Worm (Caenorhabditis elegans): ENCODE results near the gene pnk-4.

ce11 chrX:5140177-5140576 lies 52.5 kb downstream of the pnk-4 start:
- TF ChIP-seq elt-1 (tag; optimal IDR thresholded peaks at IDR 0.05) (no peak), tbx-2 (tag; optimal IDR thresholded peaks at IDR 0.05) (no peak), ama-1 (optimal IDR thresholded peaks at IDR 0.05) (no peak), snpc-4 (tag; optimal IDR thresholded peaks at IDR 0.05) (no peak), nhr-237 (tag; optimal IDR thresholded peaks at IDR 0.05) (no peak), nhr-76 (tag; optimal IDR thresholded peaks at IDR 0.05) (no peak), ztf-4 (tag; optimal IDR thresholded peaks at IDR 0.05) (no peak), unc-62 (GFP tag; optimal IDR thresholded peaks at IDR 0.05) (no peak)
